Worm (Caenorhabditis elegans): Measurements from ENCODE around the gene ogdh-1.

- TF ChIP-seq pag-3 (tag; optimal IDR thresholded peaks at IDR 0.05; ENCODE audit: borderline replicate concordance) = no peak
- TF ChIP-seq pqm-1 (tag; optimal IDR thresholded peaks at IDR 0.05) = no peak
- TF ChIP-seq unc-86 (tag; optimal IDR thresholded peaks at IDR 0.05) = no peak
- TF ChIP-seq dmd-4 (tag; optimal IDR thresholded peaks at IDR 0.05; ENCODE audit: borderline replicate concordance) = no peak
- TF ChIP-seq fkh-10 (GFP tag; optimal IDR thresholded peaks at IDR 0.05) = no peak
- no peak for TF ChIP-seq sdc-2 (tag; optimal IDR thresholded peaks at IDR 0.05)
- TF ChIP-seq mec-3 (tag; optimal IDR thresholded peaks at IDR 0.05; ENCODE audit: borderline replicate concordance) = no peak
- no peak for TF ChIP-seq fkh-6 (tag; optimal IDR thresholded peaks at IDR 0.05)
- TF ChIP-seq nfya-1 (tag; optimal IDR thresholded peaks at IDR 0.05) = no peak
Observed at ce11 chrIV:4649460-4649859, 54.4 kb downstream of the ogdh-1 start, which contains the start of gene F29B9.7.

All from whole organism, late embryonic.